Fruit fly (Drosophila melanogaster): ENCODE results near the gene CG12984.

The CG12984 gene

DNA sequence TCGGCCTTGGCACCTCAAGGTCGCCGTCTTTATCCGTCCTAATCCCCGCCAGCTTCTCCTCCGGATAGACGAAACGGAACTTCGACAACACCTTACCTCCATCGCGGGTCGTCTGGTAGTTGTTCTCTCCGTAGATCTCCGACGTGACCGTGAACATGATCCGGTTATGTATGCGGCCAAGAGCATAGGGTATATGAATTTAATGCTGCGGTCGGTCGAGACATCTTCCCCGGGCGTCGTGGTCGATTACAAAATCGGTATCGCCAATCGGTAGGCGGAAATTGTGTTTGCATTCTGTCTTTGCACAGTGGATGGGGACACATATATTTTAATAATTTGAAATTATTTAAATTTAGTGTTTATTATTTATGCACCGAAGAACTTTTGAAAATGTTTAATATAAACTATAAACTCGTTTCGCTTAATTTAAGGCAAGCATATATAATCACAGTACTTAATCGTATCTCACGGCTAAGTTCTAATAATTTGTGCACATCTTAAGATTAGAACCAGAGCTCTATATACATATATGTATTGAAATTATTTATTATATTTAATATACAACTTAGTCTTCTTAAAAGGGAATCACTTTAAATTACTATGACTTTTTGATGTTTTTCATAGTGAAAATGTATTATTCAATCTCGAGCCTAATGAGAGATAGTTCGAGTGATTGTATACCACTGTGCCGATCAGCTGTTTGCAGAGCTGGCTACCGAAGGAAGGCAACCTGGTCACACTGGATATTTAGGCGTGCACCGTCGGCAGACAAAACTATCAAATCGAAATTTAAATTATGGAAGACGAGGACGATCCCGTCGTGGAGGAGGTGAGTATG is 39.8 kb downstream of the CG12984 start, which contains the start of the genes CG10584 and Polr3E:
CG10584 (minus strand) TSS at position 268 of the 838 bp plus-strand sequence.
Polr3E (plus strand) TSS at position 733 of the 838 bp plus-strand sequence.
- TF ChIP-seq noc (tag; optimal IDR thresholded peaks at IDR 0.05) = peak; percentile 94

DNA sequence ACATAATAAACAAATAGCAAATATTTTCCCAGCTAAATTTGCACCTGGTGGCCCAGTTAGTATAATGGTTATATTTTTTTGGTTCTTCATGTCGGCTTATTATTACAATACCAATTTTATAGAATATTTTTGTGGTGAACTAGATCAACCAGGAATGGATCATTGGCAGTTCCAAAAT is 42.5 kb downstream of the CG12984 start, which contains the start of gene CG10581:
CG10581 (minus strand) TSS at position 101 of the 178 bp plus-strand sequence.
- no peak for TF ChIP-seq noc (tag; optimal IDR thresholded peaks at IDR 0.05)

DNA sequence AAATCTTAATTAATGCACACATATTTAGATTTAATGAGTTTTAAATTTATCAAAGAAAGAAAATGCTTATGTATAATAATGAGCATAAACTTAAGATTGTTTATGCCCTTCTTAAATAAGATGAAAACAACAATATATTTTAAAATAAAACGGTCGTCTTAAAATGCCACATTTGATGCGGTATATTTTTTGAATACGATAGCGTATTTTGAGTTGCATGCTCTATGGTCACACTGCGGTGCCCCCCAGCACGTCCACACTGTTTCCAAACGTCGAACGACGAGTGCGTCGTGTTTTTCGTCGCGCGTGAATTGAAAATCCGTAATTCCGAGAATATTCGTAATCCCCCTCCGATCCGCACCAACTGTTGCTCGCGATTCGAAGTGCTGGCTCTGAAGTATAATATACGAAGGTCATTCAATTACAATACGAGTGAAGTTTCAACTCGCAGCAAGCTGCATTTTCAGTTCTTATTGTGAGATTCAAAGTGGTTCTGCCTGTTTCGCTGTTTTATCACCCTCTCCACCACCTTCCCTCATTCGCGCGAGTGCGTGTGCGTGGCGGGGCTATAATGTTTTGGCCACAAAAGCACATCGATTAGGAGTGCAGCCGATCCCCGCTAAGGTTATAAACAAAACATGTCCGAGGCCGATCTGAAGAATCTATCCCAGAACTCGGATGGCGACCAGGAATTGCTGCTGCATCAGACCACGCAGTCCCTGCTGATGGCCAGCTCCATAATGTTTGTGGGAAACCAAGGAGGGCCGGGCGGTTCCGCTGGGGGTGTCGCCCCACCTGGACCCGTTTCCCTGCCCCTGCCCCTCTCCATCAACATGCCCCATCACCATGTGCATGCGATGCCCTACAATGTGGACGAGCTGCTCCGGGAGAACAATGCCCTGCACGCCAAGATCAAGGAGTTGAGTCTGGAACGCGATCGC is 43.1 kb downstream of the CG12984 start, which contains the start of gene siz:
siz (plus strand) TSS at position 255 of the 941 bp plus-strand sequence.
- peak; percentile 55 for TF ChIP-seq noc (tag; optimal IDR thresholded peaks at IDR 0.05)

DNA sequence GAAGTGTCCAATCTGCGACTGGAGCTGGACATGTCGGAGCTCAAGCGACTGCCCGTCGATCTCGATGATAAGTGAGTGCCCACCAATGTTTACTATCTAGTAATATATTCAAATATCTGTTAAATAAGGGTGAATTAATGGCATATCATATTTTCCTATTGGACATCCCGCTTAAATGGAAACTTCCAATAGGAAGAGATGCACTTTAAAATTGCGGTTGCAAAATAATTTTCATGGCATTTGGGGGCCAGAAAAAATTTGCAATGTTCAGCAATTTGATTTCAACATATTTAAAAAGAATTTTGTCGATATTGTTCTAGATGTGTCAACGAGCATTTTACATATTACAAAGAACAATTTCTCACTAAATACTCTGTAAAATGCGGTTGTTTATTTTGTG is 43.8 kb downstream of the CG12984 start:
- TF ChIP-seq noc (tag; optimal IDR thresholded peaks at IDR 0.05) = no peak

DNA sequence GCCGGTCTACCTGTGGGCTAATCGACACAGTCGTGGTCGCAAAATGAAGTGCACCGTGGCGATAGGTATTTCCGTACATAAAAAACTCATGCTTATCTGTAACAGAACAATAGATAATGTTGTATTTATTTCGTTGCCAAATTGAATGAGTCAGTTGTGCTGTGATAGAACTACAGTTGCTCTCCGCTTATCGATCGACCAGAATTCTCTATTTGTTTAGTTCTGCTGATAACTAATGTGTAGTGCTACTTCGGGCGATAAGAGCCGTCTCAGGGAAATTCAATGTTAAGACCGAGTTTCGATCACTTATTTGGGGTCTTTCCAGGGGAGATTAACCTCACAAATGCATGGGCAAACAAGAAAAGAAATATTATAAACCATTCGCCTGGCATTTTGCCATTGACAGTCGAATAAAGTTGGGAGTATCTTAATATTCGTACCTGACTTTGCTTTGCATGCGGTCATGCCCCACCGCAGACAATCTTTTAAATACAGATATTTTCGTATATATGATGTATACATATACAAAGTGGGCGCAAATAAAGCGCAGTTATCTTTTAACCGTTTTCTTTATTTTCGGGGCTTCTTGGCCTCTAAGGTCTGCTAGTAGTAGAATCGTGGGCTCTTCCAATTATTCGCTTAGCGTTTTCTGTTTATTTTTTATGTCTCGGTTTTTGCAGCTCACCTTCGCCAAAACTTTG is 44.9 kb downstream of the CG12984 start:
- TF ChIP-seq noc (tag; optimal IDR thresholded peaks at IDR 0.05) = peak; percentile 54

DNA sequence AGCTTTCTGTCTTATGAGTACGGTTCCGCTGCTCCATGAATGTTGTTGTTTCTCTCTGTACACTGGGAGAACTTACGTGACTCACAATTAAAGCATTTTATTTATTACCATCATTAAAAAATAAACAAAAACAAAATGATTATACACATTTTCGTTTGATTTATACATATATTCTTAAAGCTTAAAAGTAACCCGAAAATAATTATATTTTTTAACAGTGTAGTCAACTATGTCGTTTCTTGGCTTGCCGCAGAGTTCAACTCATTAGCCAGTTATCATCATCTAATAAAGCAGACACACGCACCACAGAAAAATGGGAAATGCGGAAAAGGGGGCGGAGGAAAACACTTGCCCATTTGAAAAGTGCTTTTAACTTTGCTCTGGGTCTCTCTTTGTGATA is 45.9 kb downstream of the CG12984 start:
- TF ChIP-seq noc (tag; optimal IDR thresholded peaks at IDR 0.05) = peak; percentile 84

DNA sequence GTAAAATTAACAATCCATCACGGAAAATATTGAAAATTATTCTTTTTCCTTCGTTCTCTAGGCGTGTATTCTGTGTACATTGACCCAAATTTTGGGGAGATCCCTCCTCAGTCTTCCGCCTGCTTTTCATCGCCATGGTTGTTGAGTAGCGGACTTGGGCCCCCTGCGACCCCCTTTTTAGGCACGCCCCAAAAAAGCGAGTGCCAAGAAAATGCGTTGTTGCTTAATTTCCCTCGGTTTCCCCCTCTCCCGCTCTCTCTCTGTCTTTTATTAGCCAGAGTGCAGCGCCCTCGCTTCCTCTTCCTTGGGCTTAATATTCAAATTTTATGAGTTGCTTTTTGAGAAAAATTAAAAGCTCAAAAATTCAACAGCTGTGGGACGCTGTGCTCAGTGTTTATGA is 49.4 kb downstream of the CG12984 start:
- TF ChIP-seq noc (tag; optimal IDR thresholded peaks at IDR 0.05) = no peak
